Comparison of ENCODE assay signal across 5 fruit fly cellular contexts in genomic region chr3R:26801427-26802160, dm6.
TF ChIP-seq lines count a peak whose summit lies in the region.

No protein-coding gene starts in this region.

- no peak for TF ChIP-seq CTCF in whole organism, embryonic (GFP tag; optimal IDR thresholded peaks at IDR 0.05; lab: Kevin White, UChicago)

TF ChIP-seq in whole organism, adult, 20 proteins besides CTCF, POLR2A, EP300 and RAD21 (continues in another document):
- TF ChIP-seq CG11617 (GFP tag; optimal IDR thresholded peaks at IDR 0.05; lab: Kevin White, UChicago) (no peak), kay (GFP tag; lab: Kevin White, UChicago; ENCODE audit: borderline replicate concordance) (peak; percentile 96), toe (GFP tag; optimal IDR thresholded peaks at IDR 0.05; lab: Kevin White, UChicago) (no peak), CG5204 (GFP tag; optimal IDR thresholded peaks at IDR 0.05; lab: Kevin White, UChicago) (peak; percentile 29), CG1620 (GFP tag; optimal IDR thresholded peaks at IDR 0.05; lab: Kevin White, UChicago) (no peak), CG33017 (tag; optimal IDR thresholded peaks at IDR 0.05; lab: Kevin White, UChicago) (peak; percentile 66), cnc (optimal IDR thresholded peaks at IDR 0.05; lab: Kevin White, UChicago) (no peak), CG7101 (tag; optimal IDR thresholded peaks at IDR 0.05; lab: Kevin White, UChicago) (peak; percentile 61), CG12768 (GFP tag; optimal IDR thresholded peaks at IDR 0.05; lab: Kevin White, UChicago) (no peak), Clk (GFP tag; optimal IDR thresholded peaks at IDR 0.05; lab: Kevin White, UChicago) (no peak), ovo (GFP tag; optimal IDR thresholded peaks at IDR 0.05; lab: Kevin White, UChicago) (no peak), Hr96 (GFP tag; optimal IDR thresholded peaks at IDR 0.05; lab: Kevin White, UChicago) (no peak), CG14711 (tag; optimal IDR thresholded peaks at IDR 0.05; lab: Kevin White, UChicago) (peak; percentile 26), pad (GFP tag; optimal IDR thresholded peaks at IDR 0.05; lab: Kevin White, UChicago) (no peak), tj (GFP tag; optimal IDR thresholded peaks at IDR 0.05; lab: Kevin White, UChicago) (no peak), Mnt (GFP tag; optimal IDR thresholded peaks at IDR 0.05; lab: Kevin White, UChicago) (no peak), cic (GFP tag; optimal IDR thresholded peaks at IDR 0.05; lab: Kevin White, UChicago) (no peak), CG7045 (GFP tag; optimal IDR thresholded peaks at IDR 0.05; lab: Kevin White, UChicago) (peak; percentile 59), bab1 (GFP tag; optimal IDR thresholded peaks at IDR 0.05; lab: Kevin White, UChicago) (no peak)

TF ChIP-seq in whole organism, embryonic, 481 proteins besides CTCF, POLR2A, EP300 and RAD21 (continues in another document):
- TF ChIP-seq CG15601 (tag; optimal IDR thresholded peaks at IDR 0.05; lab: Kevin White, UChicago) (peak; percentile 43), kni (GFP tag; optimal IDR thresholded peaks at IDR 0.05; lab: Kevin White, UChicago) (peak; percentile 80), gcm (GFP tag; optimal IDR thresholded peaks at IDR 0.05; lab: Kevin White, UChicago) (peak; percentile 61), her (GFP tag; optimal IDR thresholded peaks at IDR 0.05; lab: Kevin White, UChicago) (no peak), onecut (GFP tag; IDR thresholded peaks at IDR 0.05; lab: Robert Waterston, UW) (no peak), unpg (GFP tag; optimal IDR thresholded peaks at IDR 0.05; lab: Kevin White, UChicago) (peak; percentile 64), zen (tag; optimal IDR thresholded peaks at IDR 0.05; lab: Kevin White, UChicago) (no peak), NK7.1 (GFP tag; optimal IDR thresholded peaks at IDR 0.05; lab: Kevin White, UChicago) (no peak), CG10979 (tag; optimal IDR thresholded peaks at IDR 0.05; lab: Kevin White, UChicago) (peak; percentile 72), CG10654 (GFP tag; optimal IDR thresholded peaks at IDR 0.05; lab: Kevin White, UChicago) (no peak), PHDP (tag; optimal IDR thresholded peaks at IDR 0.05; lab: Kevin White, UChicago) (peak; percentile 47), CG14050 (GFP tag; IDR thresholded peaks at IDR 0.05; lab: Robert Waterston, UW) (no peak), CG18599 (GFP tag; optimal IDR thresholded peaks at IDR 0.05; lab: Kevin White, UChicago) (peak; percentile 22), CG16815 (GFP tag; optimal IDR thresholded peaks at IDR 0.05; lab: Kevin White, UChicago) (no peak), CG13775 (GFP tag; optimal IDR thresholded peaks at IDR 0.05; lab: Kevin White, UChicago) (no peak), sens-2 (GFP tag; IDR thresholded peaks at IDR 0.05; lab: Robert Waterston, UW) (no peak), CG10462 (GFP tag; optimal IDR thresholded peaks at IDR 0.05; lab: Kevin White, UChicago) (no peak), exex (tag; optimal IDR thresholded peaks at IDR 0.05; lab: Kevin White, UChicago) (no peak), fru (optimal IDR thresholded peaks at IDR 0.05; lab: Kevin White, UChicago) (no peak), CG14710 (tag; optimal IDR thresholded peaks at IDR 0.05; lab: Kevin White, UChicago) (peak; percentile 46)

TF ChIP-seq in whole organism, prepupa, 60 proteins besides CTCF, POLR2A, EP300 and RAD21 (continues in another document):
- TF ChIP-seq fkh (GFP tag; optimal IDR thresholded peaks at IDR 0.05; lab: Kevin White, UChicago) (no peak), spab (GFP tag; optimal IDR thresholded peaks at IDR 0.05; lab: Kevin White, UChicago) (no peak), Hr39 (GFP tag; optimal IDR thresholded peaks at IDR 0.05; lab: Kevin White, UChicago) (peak; percentile 12), OdsH (GFP tag; optimal IDR thresholded peaks at IDR 0.05; lab: Kevin White, UChicago) (peak; percentile 1), CG6792 (GFP tag; optimal IDR thresholded peaks at IDR 0.05; lab: Kevin White, UChicago) (no peak), CG1621 (tag; optimal IDR thresholded peaks at IDR 0.05; lab: Kevin White, UChicago) (no peak), CG3919 (GFP tag; optimal IDR thresholded peaks at IDR 0.05; lab: Kevin White, UChicago) (no peak), CG8319 (GFP tag; optimal IDR thresholded peaks at IDR 0.05; lab: Kevin White, UChicago) (no peak), Met (GFP tag; optimal IDR thresholded peaks at IDR 0.05; lab: Kevin White, UChicago) (no peak), CG4318 (GFP tag; optimal IDR thresholded peaks at IDR 0.05; lab: Kevin White, UChicago) (no peak), CG11294 (GFP tag; IDR thresholded peaks at IDR 0.05; lab: Robert Waterston, UW) (no peak), CG34406 (GFP tag; optimal IDR thresholded peaks at IDR 0.05; lab: Kevin White, UChicago) (no peak), Eip93F (GFP tag; optimal IDR thresholded peaks at IDR 0.05; lab: Kevin White, UChicago) (no peak), Ets96B (tag; optimal IDR thresholded peaks at IDR 0.05; lab: Kevin White, UChicago) (no peak), acj6 (GFP tag; optimal IDR thresholded peaks at IDR 0.05; lab: Kevin White, UChicago) (no peak), Blimp-1 (GFP tag; optimal IDR thresholded peaks at IDR 0.05; lab: Kevin White, UChicago) (no peak), Sox14 (GFP tag; optimal IDR thresholded peaks at IDR 0.05; lab: Kevin White, UChicago) (no peak), CG7368 (GFP tag; optimal IDR thresholded peaks at IDR 0.05; lab: Kevin White, UChicago) (no peak), dsx (GFP tag; optimal IDR thresholded peaks at IDR 0.05; lab: Kevin White, UChicago; ENCODE audit: poor library complexity, severe bottlenecking) (no peak), CG8119 (GFP tag; IDR thresholded peaks at IDR 0.05; lab: Robert Waterston, UW) (peak; percentile 50; the same call in 1 of the 3 replicates)

TF ChIP-seq in whole organism, pupa, 21 proteins besides CTCF, POLR2A, EP300 and RAD21:
- TF ChIP-seq CG8301 (tag; optimal IDR thresholded peaks at IDR 0.05; lab: Kevin White, UChicago) (peak; percentile 4), CG8159 (tag; optimal IDR thresholded peaks at IDR 0.05; lab: Kevin White, UChicago) (peak; percentile 10), Pif1B (GFP tag; optimal IDR thresholded peaks at IDR 0.05; lab: Kevin White, UChicago) (no peak), CG34367 (tag; optimal IDR thresholded peaks at IDR 0.05; lab: Kevin White, UChicago) (no peak), EcR (GFP tag; optimal IDR thresholded peaks at IDR 0.05; lab: Kevin White, UChicago) (no peak)

TF ChIP-seq in whole organism, wandering third instar larva, 38 proteins besides CTCF, POLR2A, EP300 and RAD21:
- TF ChIP-seq rgr (GFP tag; optimal IDR thresholded peaks at IDR 0.05; lab: Kevin White, UChicago) (peak; percentile 29), h (GFP tag; optimal IDR thresholded peaks at IDR 0.05; lab: Kevin White, UChicago) (peak; percentile 30), woc (GFP tag; optimal IDR thresholded peaks at IDR 0.05; lab: Kevin White, UChicago) (no peak), sv (GFP tag; optimal IDR thresholded peaks at IDR 0.05; lab: Kevin White, UChicago) (peak; percentile 16), OdsH (GFP tag; optimal IDR thresholded peaks at IDR 0.05; lab: Kevin White, UChicago) (peak; percentile 38), Sp1 (GFP tag; optimal IDR thresholded peaks at IDR 0.05; lab: Kevin White, UChicago) (peak; percentile 14), foxo (GFP tag; optimal IDR thresholded peaks at IDR 0.05; lab: Kevin White, UChicago) (peak in 1 of 2 experiments; percentile 29), Hnf4 (GFP tag; optimal IDR thresholded peaks at IDR 0.05; lab: Kevin White, UChicago) (peak; percentile 5), Vsx2 (GFP tag; optimal IDR thresholded peaks at IDR 0.05; lab: Kevin White, UChicago; ENCODE audit: partially characterized antibody) (no peak), psq (GFP tag; optimal IDR thresholded peaks at IDR 0.05; lab: Kevin White, UChicago) (peak; percentile 36), dl (GFP tag; optimal IDR thresholded peaks at IDR 0.05; lab: Kevin White, UChicago; ENCODE audit: insufficient read depth in 1 of 2, partially characterized antibody in 2 of 2) (no peak), usp (GFP tag; optimal IDR thresholded peaks at IDR 0.05; lab: Kevin White, UChicago) (no peak), Dif (GFP tag; optimal IDR thresholded peaks at IDR 0.05; lab: Kevin White, UChicago; ENCODE audit: partially characterized antibody) (no peak)
